Fruit fly (Drosophila melanogaster): ENCODE measurements around the gene CG3842.
A peak's percentile ranks its signal among the peaks of the same experiment; 100 is the strongest.

Gene CG3842

dm6 chrX:6310408-6310807 is 27.2 kb upstream of the CG3842 start (continued):
- TF ChIP-seq phol (tag; optimal IDR thresholded peaks at IDR 0.05) (peak; percentile 17), CG15269 (tag; optimal IDR thresholded peaks at IDR 0.05) (peak; percentile 32), CG33557 (GFP tag; optimal IDR thresholded peaks at IDR 0.05) (no peak), sens (GFP tag) (peak; percentile 74), CG17359 (tag; optimal IDR thresholded peaks at IDR 0.05) (peak; percentile 42), scrt (GFP tag; optimal IDR thresholded peaks at IDR 0.05) (peak; percentile 5), Atf3 (GFP tag; optimal IDR thresholded peaks at IDR 0.05) (peak; percentile 19), Dfd (GFP tag; optimal IDR thresholded peaks at IDR 0.05) (no peak), Ptx1 (GFP tag; IDR thresholded peaks at IDR 0.05) (peak; percentile 25; the same call in 1 of the 2 replicates), CG2199 (GFP tag; IDR thresholded peaks at IDR 0.05) (no peak), CG31365 (tag; optimal IDR thresholded peaks at IDR 0.05) (no peak), CG5953 (GFP tag; IDR thresholded peaks at IDR 0.05) (no peak), chif (GFP tag; optimal IDR thresholded peaks at IDR 0.05) (no peak)

- TF ChIP-seq dysf (GFP tag; IDR thresholded peaks at IDR 0.05), result peak; percentile 49; the same call in 2 of the 3 replicates
- no peak for TF ChIP-seq zf30C (GFP tag; optimal IDR thresholded peaks at IDR 0.05)
- peak; percentile 13 for TF ChIP-seq CG10147 (GFP tag; optimal IDR thresholded peaks at IDR 0.05)
- no peak for TF ChIP-seq yki (optimal IDR thresholded peaks at IDR 0.05)
- TF ChIP-seq Scr (GFP tag; IDR thresholded peaks at IDR 0.05; ENCODE audit: partially characterized antibody), result no peak
- TF ChIP-seq CG2889 (GFP tag; IDR thresholded peaks at IDR 0.05), result no peak
- peak; percentile 9 for TF ChIP-seq CG17385 (GFP tag; optimal IDR thresholded peaks at IDR 0.05)
- TF ChIP-seq CG4360 (GFP tag; IDR thresholded peaks at IDR 0.05), result no peak
- TF ChIP-seq CG10321 (GFP tag; IDR thresholded peaks at IDR 0.05), result no peak
- peak; percentile 35 for TF ChIP-seq Sox102F (GFP tag; optimal IDR thresholded peaks at IDR 0.05)
- TF ChIP-seq Abd-B (GFP tag; optimal IDR thresholded peaks at IDR 0.05), result peak; percentile 17
- 0 out of 2 replicates have a peak, but pooled peaks have one; percentile 27 for TF ChIP-seq ranshi (GFP tag; IDR thresholded peaks at IDR 0.05)
- TF ChIP-seq Med (GFP tag), result peak; percentile 78
- peak; percentile 15; the same call in 1 of the 3 replicates for TF ChIP-seq Aef1 (GFP tag; IDR thresholded peaks at IDR 0.05)
- TF ChIP-seq schlank (tag; optimal IDR thresholded peaks at IDR 0.05), result no peak
- TF ChIP-seq PHDP (tag; optimal IDR thresholded peaks at IDR 0.05), result peak; percentile 10
- no peak for TF ChIP-seq Sox100B (GFP tag; optimal IDR thresholded peaks at IDR 0.05)
- no peak for TF ChIP-seq Ssrp (tag; optimal IDR thresholded peaks at IDR 0.05)
- TF ChIP-seq NFAT (GFP tag; IDR thresholded peaks at IDR 0.05), result no peak
- no peak for TF ChIP-seq Mad (GFP tag; optimal IDR thresholded peaks at IDR 0.05)
- TF ChIP-seq CG9817 (tag; optimal IDR thresholded peaks at IDR 0.05), result no peak
- peak; percentile 40 for TF ChIP-seq gem (tag; optimal IDR thresholded peaks at IDR 0.05)
- no peak for TF ChIP-seq sd (tag; optimal IDR thresholded peaks at IDR 0.05)
- no peak for TF ChIP-seq Mrtf (GFP tag; IDR thresholded peaks at IDR 0.05)
- no peak for TF ChIP-seq H2.0 (GFP tag; IDR thresholded peaks at IDR 0.05)
- TF ChIP-seq toy (GFP tag; IDR thresholded peaks at IDR 0.05), result no peak
- no peak for TF ChIP-seq Eip74EF (GFP tag; optimal IDR thresholded peaks at IDR 0.05)
- peak; percentile 22; the same call in 1 of the 3 replicates for TF ChIP-seq ci (GFP tag; IDR thresholded peaks at IDR 0.05)
- TF ChIP-seq CG17359 (tag; optimal IDR thresholded peaks at IDR 0.05), result no peak
- peak; percentile 61 for TF ChIP-seq CG18599 (GFP tag; optimal IDR thresholded peaks at IDR 0.05)
- TF ChIP-seq CoRest (tag; optimal IDR thresholded peaks at IDR 0.05), result no peak
- TF ChIP-seq CG7556 (GFP tag; optimal IDR thresholded peaks at IDR 0.05), result peak; percentile 18
- TF ChIP-seq sqz (GFP tag; optimal IDR thresholded peaks at IDR 0.05), result peak; percentile 7
- TF ChIP-seq abd-A (tag; optimal IDR thresholded peaks at IDR 0.05), result peak; percentile 51
- peak; percentile 21 for TF ChIP-seq Blimp-1 (GFP tag; optimal IDR thresholded peaks at IDR 0.05)
- TF ChIP-seq unc-4 (GFP tag; IDR thresholded peaks at IDR 0.05; ENCODE audit: partially characterized antibody), result no peak
- TF ChIP-seq bbx (GFP tag; IDR thresholded peaks at IDR 0.05; ENCODE audit: partially characterized antibody), result no peak
- no peak for TF ChIP-seq pfk (GFP tag; optimal IDR thresholded peaks at IDR 0.05)
Observed at dm6 chrX:6311516-6311915, 26.0 kb upstream of the CG3842 start.

Measured in whole organism, embryonic.